Worm (Caenorhabditis elegans) whole organism, midembryonic: ENCODE results near the gene sqst-2.

Source experiments
- T22C8.4 ChIP-seq: fragments of 200-800 bp; sonication (Bioruptor generic); IDR thresholded peaks from 2 replicates; pipeline ENCODE4 v1.3.6; 2022; ENCODE audit warnings: missing genetic modification characterization, missing compliant biosample characterization
- cog-1 ChIP-seq: sonication (generic microtip); optimal IDR thresholded peaks from 2 replicates; lab custom pipeline; 2016; ENCODE audit warnings: missing genetic modification characterization, missing compliant biosample characterization
- flt-1 ChIP-seq: fragments of 200-800 bp; sonication (Bioruptor generic); IDR thresholded peaks from 2 replicates; pipeline ENCODE4 v1.3.6; 2022; ENCODE audit warnings: missing genetic modification characterization, missing compliant biosample characterization
- klf-2 ChIP-seq: fragments of 200-800 bp; sonication (Bioruptor generic); conservative IDR thresholded peaks from 2 replicates; pipeline ENCODE4 v1.3.6; 2022; ENCODE audit warnings: missing genetic modification reagents, missing genetic modification characterization, missing compliant biosample characterization
- med-1 ChIP-seq: sonication (generic microtip); optimal IDR thresholded peaks from 2 replicates; lab custom pipeline; 2017; ENCODE audit warnings: missing genetic modification characterization, mild to moderate bottlenecking, missing compliant biosample characterization, antibody characterized with exemption, missing genetic modification reagents; ENCODE audit not compliant: insufficient read depth
- ref-1 ChIP-seq: fragments of 200-800 bp; sonication (Bioruptor generic); conservative IDR thresholded peaks from 2 replicates; pipeline ENCODE4 v1.3.6; 2022; ENCODE audit warnings: missing genetic modification reagents, missing genetic modification characterization, missing compliant biosample characterization
- tab-1 ChIP-seq: fragments of 200-800 bp; sonication (Bioruptor generic); IDR thresholded peaks from 2 replicates; pipeline ENCODE4 v1.3.6; 2022; ENCODE audit warnings: missing genetic modification characterization, missing compliant biosample characterization
- ztf-29 ChIP-seq: fragments of 200-800 bp; sonication (Bioruptor generic); IDR thresholded peaks from 2 replicates; pipeline ENCODE4 v1.3.6; 2022; ENCODE audit warnings: missing genetic modification reagents, missing genetic modification characterization, missing compliant biosample characterization

- TF ChIP-seq cog-1 (tag; lab: Kevin White, UChicago) (no peak), flt-1 (no peak), tab-1 (no peak), T22C8.4 (GFP tag; lab: Robert Waterston, UW) (no peak), ztf-29 (GFP tag; lab: Robert Waterston, UW) (no peak), med-1 (GFP tag; lab: Kevin White, UChicago) (no peak), klf-2 (GFP tag; lab: Robert Waterston, UW) (no peak), ref-1 (GFP tag; lab: Robert Waterston, UW) (no peak)
Measured at ce11 chrIV:7324913-7325312, 3.9 kb downstream of the sqst-2 start.
